Worm (Caenorhabditis elegans): ENCODE data around the gene str-185.

ce11 chrIV:4402413-4402812 is 27.4 kb downstream of the str-185 start:
- TF ChIP-seq pqm-1 (tag; optimal IDR thresholded peaks at IDR 0.05) (no peak), tbx-2 (tag; optimal IDR thresholded peaks at IDR 0.05) (no peak), nhr-77 (tag; optimal IDR thresholded peaks at IDR 0.05) (no peak), nhr-237 (tag; optimal IDR thresholded peaks at IDR 0.05) (no peak), jun-1 (tag; optimal IDR thresholded peaks at IDR 0.05) (no peak)

All from whole organism, L3 larva.